Fruit fly (Drosophila melanogaster): ENCODE data around the gene TotE.

DNA sequence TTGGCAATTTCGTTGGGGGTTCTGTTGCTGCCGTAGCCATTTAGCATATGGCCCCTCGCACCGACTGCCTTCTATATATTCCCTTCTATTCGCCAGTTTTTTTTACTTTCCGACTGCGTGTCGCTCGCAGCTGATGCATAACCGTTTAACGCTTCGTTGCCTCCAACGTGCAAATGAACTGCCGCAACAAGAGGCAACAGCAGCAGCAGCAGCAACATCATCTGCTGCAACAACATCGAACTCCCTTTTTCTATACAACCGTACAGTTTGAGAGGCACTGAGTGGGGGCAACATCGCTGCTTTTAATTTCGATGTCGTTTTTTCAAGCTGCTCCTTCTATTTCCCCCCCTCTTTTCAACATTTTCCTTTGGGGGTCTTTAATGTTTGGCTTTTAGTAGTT is 38.9 kb upstream of the TotE start:
- no peak for TF ChIP-seq sage (GFP tag; optimal IDR thresholded peaks at IDR 0.05)
- TF ChIP-seq fru (GFP tag; optimal IDR thresholded peaks at IDR 0.05), result no peak
- no peak for TF ChIP-seq usp (GFP tag; optimal IDR thresholded peaks at IDR 0.05)
- TF ChIP-seq pan (optimal IDR thresholded peaks at IDR 0.05), result no peak
- TF ChIP-seq foxo (GFP tag; optimal IDR thresholded peaks at IDR 0.05), result no peak

All from whole organism, wandering third instar larva.